Worm (Caenorhabditis elegans) whole organism, L4 larva: Measurements from ENCODE around the gene arrd-24.

ENCODE experiments used
- D1046.2 ChIP-seq: fragments of 200-800 bp; sonication (Bioruptor generic); IDR thresholded peaks from 2 replicates; pipeline ENCODE4 v1.3.6; 2022; ENCODE audit warnings: missing genetic modification characterization, missing compliant biosample characterization
- F37D6.2 ChIP-seq: sonication (generic microtip); optimal IDR thresholded peaks from 2 replicates; lab custom pipeline; 2016; ENCODE audit warnings: mild to moderate bottlenecking, missing genetic modification characterization, missing compliant biosample characterization
- F49E8.2 ChIP-seq: sonication (generic microtip); optimal IDR thresholded peaks from 2 replicates; lab custom pipeline; 2016; ENCODE audit warnings: missing compliant biosample characterization, mild to moderate bottlenecking, missing genetic modification characterization, borderline replicate concordance
- T20F7.1 ChIP-seq: fragments of 200-800 bp; sonication (Bioruptor generic); optimal IDR thresholded peaks from 2 replicates; lab custom pipeline; 2018; ENCODE audit warnings: mild to moderate bottlenecking, missing genetic modification characterization, missing compliant biosample characterization
- Y105C5A.15 ChIP-seq: fragments of 200-800 bp; sonication (Bioruptor generic); IDR thresholded peaks from 2 replicates; pipeline ENCODE4 v1.3.6; 2022; ENCODE audit warnings: missing genetic modification characterization, missing compliant biosample characterization
- Y48G9A.11 ChIP-seq: fragments of 200-800 bp; sonication (Bioruptor generic); IDR thresholded peaks from 2 replicates; pipeline ENCODE4 v1.3.6; 2022; ENCODE audit warnings: missing genetic modification reagents, missing genetic modification characterization, missing compliant biosample characterization
- ZK546.5 ChIP-seq, 2 experiments: sonication (generic microtip); optimal IDR thresholded peaks; 2 replicates each; lab custom pipeline; 2017; ENCODE audit warnings: missing biosample characterization in 2 of 2, missing genetic modification characterization in 2 of 2
- aha-1 ChIP-seq: fragments of 150-350 bp; peaks from one replicate; lab custom pipeline; 2014; ENCODE audit warnings: missing biosample characterization, missing genetic modification characterization
- aly-2 ChIP-seq: sonication (generic microtip); optimal IDR thresholded peaks from 2 replicates; lab custom pipeline; 2018; ENCODE audit warnings: missing biosample characterization, missing genetic modification characterization
- ama-1 ChIP-seq: fragments of 150-350 bp; optimal IDR thresholded peaks from 2 replicates; lab custom pipeline; 2014; ENCODE audit warnings: inconsistent platforms, mixed read lengths
- ceh-28 ChIP-seq: fragments of 150-350 bp; optimal IDR thresholded peaks from 2 replicates; lab custom pipeline; 2014; ENCODE audit warnings: missing biosample characterization, missing genetic modification reagents, missing genetic modification characterization
- ceh-44 ChIP-seq: fragments of 200-800 bp; sonication (Bioruptor generic); IDR thresholded peaks from 2 replicates; pipeline ENCODE4 v1.3.6; 2022; ENCODE audit warnings: missing genetic modification reagents, missing genetic modification characterization, missing compliant biosample characterization
- ceh-62 ChIP-seq: sonication (generic microtip); optimal IDR thresholded peaks from 2 replicates; lab custom pipeline; 2017; ENCODE audit warnings: missing biosample characterization, missing genetic modification characterization
- ces-1 ChIP-seq: fragments of 150-350 bp; sonication (generic microtip); optimal IDR thresholded peaks from 4 replicates; lab custom pipeline; 2014; ENCODE audit warnings: missing biosample characterization, missing genetic modification reagents, missing genetic modification characterization
- daf-12 ChIP-seq: fragments of 150-350 bp; optimal IDR thresholded peaks from 2 replicates; lab custom pipeline; 2014; ENCODE audit warnings: missing biosample characterization, missing genetic modification reagents, missing genetic modification characterization
- dmd-8 ChIP-seq: fragments of 200-800 bp; sonication (Bioruptor generic); IDR thresholded peaks from 2 replicates; pipeline ENCODE4 v1.3.6; 2022; ENCODE audit warnings: missing genetic modification characterization, missing compliant biosample characterization
- dpl-1 ChIP-seq: fragments of 150-350 bp; optimal IDR thresholded peaks from 2 replicates; lab custom pipeline; 2014; ENCODE audit warnings: missing biosample characterization, missing genetic modification reagents, missing genetic modification characterization
- egl-27 ChIP-seq: sonication (generic microtip); optimal IDR thresholded peaks from 3 replicates; lab custom pipeline; 2017; ENCODE audit warnings: missing biosample characterization, missing genetic modification reagents, missing genetic modification characterization
- fkh-10 ChIP-seq: fragments of 150-350 bp; optimal IDR thresholded peaks from 2 replicates; lab custom pipeline; 2014; ENCODE audit warnings: missing biosample characterization, missing genetic modification reagents, missing genetic modification characterization
- fos-1 ChIP-seq: fragments of 150-350 bp; optimal IDR thresholded peaks from 2 replicates; lab custom pipeline; 2014; ENCODE audit warnings: missing biosample characterization, missing genetic modification characterization
- hlh-30 ChIP-seq: sonication (generic microtip); optimal IDR thresholded peaks from 2 replicates; lab custom pipeline; 2017; ENCODE audit warnings: antibody characterized with exemption, mild to moderate bottlenecking, missing genetic modification characterization, missing compliant biosample characterization; ENCODE audit not compliant: insufficient read depth
- jun-1 ChIP-seq: fragments of 150-350 bp; optimal IDR thresholded peaks from 2 replicates; lab custom pipeline; 2014; ENCODE audit warnings: missing biosample characterization, missing genetic modification reagents, missing genetic modification characterization
- lim-7 ChIP-seq: fragments of 200-800 bp; sonication (Bioruptor generic); IDR thresholded peaks from 2 replicates; pipeline ENCODE4 v1.3.6; 2022; ENCODE audit warnings: missing genetic modification characterization, missing compliant biosample characterization
- lin-15B ChIP-seq: fragments of 150-350 bp; sonication (generic microtip); optimal IDR thresholded peaks from 3 replicates; lab custom pipeline; 2014; ENCODE audit warnings: missing biosample characterization, missing genetic modification characterization
- lin-39 ChIP-seq: fragments of 150-350 bp; optimal IDR thresholded peaks from 2 replicates; lab custom pipeline; 2014; ENCODE audit warnings: missing biosample characterization, missing genetic modification reagents, missing genetic modification characterization
- lsy-2 ChIP-seq, 2 experiments: fragments of 150-350 bp in 1 of 2; sonication (generic microtip) in 1 of 2; optimal IDR thresholded peaks; 2 replicates each; lab custom pipeline; 2014 to 2017; ENCODE audit warnings: missing biosample characterization in 2 of 2, missing genetic modification characterization in 2 of 2
- madf-5 ChIP-seq, 2 experiments: fragments of 200-800 bp; sonication (Bioruptor generic); IDR thresholded peaks; 2 replicates each; pipeline ENCODE4 v1.3.6; 2022; ENCODE audit warnings: missing compliant biosample characterization in 2 of 2, missing genetic modification characterization in 2 of 2
- mdt-29 ChIP-seq: fragments of 200-800 bp; sonication (Bioruptor generic); IDR thresholded peaks from 2 replicates; pipeline ENCODE4 v1.3.6; 2022; ENCODE audit warnings: missing genetic modification reagents, missing genetic modification characterization, missing compliant biosample characterization
- mes-2 ChIP-seq: sonication (generic microtip); optimal IDR thresholded peaks from 2 replicates; lab custom pipeline; 2016; ENCODE audit warnings: missing genotype, mild to moderate bottlenecking, missing genetic modification characterization, missing compliant biosample characterization; ENCODE audit not compliant: poor library complexity, severe bottlenecking
- nhr-102 ChIP-seq: sonication (generic microtip); optimal IDR thresholded peaks from 2 replicates; lab custom pipeline; 2016; ENCODE audit warnings: mild to moderate bottlenecking, missing genetic modification characterization, moderate library complexity, missing compliant biosample characterization
- nhr-111 ChIP-seq: fragments of 200-800 bp; sonication (Bioruptor generic); optimal IDR thresholded peaks from 2 replicates; lab custom pipeline; 2018; ENCODE audit warnings: mild to moderate bottlenecking, missing genetic modification characterization, missing compliant biosample characterization
- nhr-237 ChIP-seq: sonication (generic microtip); optimal IDR thresholded peaks from 2 replicates; lab custom pipeline; 2017; ENCODE audit warnings: missing biosample characterization, missing genetic modification characterization
- nhr-28 ChIP-seq: fragments of 150-350 bp; optimal IDR thresholded peaks from 2 replicates; lab custom pipeline; 2014; ENCODE audit warnings: missing biosample characterization, missing genetic modification characterization
- nhr-42 ChIP-seq: fragments of 200-800 bp; sonication (Bioruptor generic); IDR thresholded peaks from 2 replicates; pipeline ENCODE4 v1.3.6; 2022; ENCODE audit warnings: missing genetic modification characterization, missing compliant biosample characterization
- nhr-48 ChIP-seq: sonication (generic microtip); optimal IDR thresholded peaks from 2 replicates; lab custom pipeline; 2016; ENCODE audit warnings: mild to moderate bottlenecking, missing genetic modification characterization, missing compliant biosample characterization
- nhr-6 ChIP-seq: fragments of 150-350 bp; optimal IDR thresholded peaks from 2 replicates; lab custom pipeline; 2014; ENCODE audit warnings: missing biosample characterization, missing genetic modification characterization
- nhr-77 ChIP-seq: fragments of 150-350 bp; optimal IDR thresholded peaks from 2 replicates; lab custom pipeline; 2014; ENCODE audit warnings: missing biosample characterization, missing genetic modification characterization
- php-3 ChIP-seq: fragments of 200-800 bp; sonication (Bioruptor generic); IDR thresholded peaks from 2 replicates; pipeline ENCODE4 v1.3.6; 2022; ENCODE audit warnings: missing genetic modification reagents, missing genetic modification characterization, missing compliant biosample characterization
- pqm-1 ChIP-seq: sonication (generic microtip); optimal IDR thresholded peaks from 2 replicates; lab custom pipeline; 2017; ENCODE audit warnings: missing biosample characterization, missing genetic modification characterization
- rbr-2 ChIP-seq: sonication (generic microtip); optimal IDR thresholded peaks from 2 replicates; lab custom pipeline; 2016; ENCODE audit warnings: missing genotype, missing genetic modification characterization, missing compliant biosample characterization
- saeg-2 ChIP-seq: fragments of 200-800 bp; sonication (Bioruptor generic); IDR thresholded peaks from 2 replicates; pipeline ENCODE4 v1.3.6; 2022; ENCODE audit warnings: missing genetic modification reagents, missing genetic modification characterization, missing compliant biosample characterization
- sdz-12 ChIP-seq: fragments of 200-800 bp; sonication (Bioruptor generic); optimal IDR thresholded peaks from 2 replicates; lab custom pipeline; 2018; ENCODE audit warnings: mild to moderate bottlenecking, missing genetic modification characterization, missing compliant biosample characterization
- set-16 ChIP-seq: fragments of 200-800 bp; sonication (Bioruptor generic); IDR thresholded peaks from 2 replicates; pipeline ENCODE4 v1.3.6; 2022; ENCODE audit warnings: missing genetic modification reagents, missing genetic modification characterization, missing compliant biosample characterization
- snpc-1.2 ChIP-seq: fragments of 200-800 bp; sonication (Bioruptor generic); IDR thresholded peaks from 2 replicates; pipeline ENCODE4 v1.3.6; 2022; ENCODE audit warnings: missing genetic modification reagents, missing genetic modification characterization, missing compliant biosample characterization
- snpc-4 ChIP-seq: fragments of 150-350 bp; optimal IDR thresholded peaks from 2 replicates; lab custom pipeline; 2014; ENCODE audit warnings: missing biosample characterization, missing genetic modification characterization
- tag-97 ChIP-seq: fragments of 200-800 bp; sonication (Bioruptor generic); IDR thresholded peaks from 2 replicates; pipeline ENCODE4 v1.3.6; 2022; ENCODE audit warnings: missing genetic modification characterization, missing compliant biosample characterization
- unc-39 ChIP-seq: sonication (generic microtip); optimal IDR thresholded peaks from 2 replicates; lab custom pipeline; 2017; ENCODE audit warnings: missing biosample characterization, missing genetic modification characterization
- unc-62 ChIP-seq, 3 experiments: fragments of 150-350 bp in 1 of 3; sonication (generic microtip); optimal IDR thresholded peaks in 2 of 3; peaks in 1 of 3; 1 replicate in 1 of 3; 2 replicates in 2 of 3; lab custom pipeline; 2014 to 2017; ENCODE audit warnings: missing biosample characterization in 3 of 3, missing genetic modification characterization in 3 of 3, missing genetic modification reagents in 3 of 3, missing genotype in 1 of 3
- vab-7 ChIP-seq: fragments of 200-800 bp; sonication (Bioruptor generic); IDR thresholded peaks from 2 replicates; pipeline ENCODE4 v1.3.6; 2022; ENCODE audit warnings: missing genetic modification reagents, missing genetic modification characterization, missing compliant biosample characterization
- zfp-2 ChIP-seq: sonication (generic microtip); optimal IDR thresholded peaks from 2 replicates; lab custom pipeline; 2016; ENCODE audit warnings: mild to moderate bottlenecking, missing genetic modification characterization, missing compliant biosample characterization
- zip-11 ChIP-seq: fragments of 200-800 bp; sonication (Bioruptor generic); IDR thresholded peaks from 2 replicates; pipeline ENCODE4 v1.3.6; 2022; ENCODE audit warnings: missing genetic modification characterization, missing compliant biosample characterization
- zip-2 ChIP-seq: fragments of 150-350 bp; optimal IDR thresholded peaks from 2 replicates; lab custom pipeline; 2014; ENCODE audit warnings: missing biosample characterization, missing genetic modification characterization
- ztf-11 ChIP-seq: fragments of 150-350 bp; optimal IDR thresholded peaks from 2 replicates; lab custom pipeline; 2014; ENCODE audit warnings: missing biosample characterization, missing genetic modification characterization

arrd-24 gene

DNA sequence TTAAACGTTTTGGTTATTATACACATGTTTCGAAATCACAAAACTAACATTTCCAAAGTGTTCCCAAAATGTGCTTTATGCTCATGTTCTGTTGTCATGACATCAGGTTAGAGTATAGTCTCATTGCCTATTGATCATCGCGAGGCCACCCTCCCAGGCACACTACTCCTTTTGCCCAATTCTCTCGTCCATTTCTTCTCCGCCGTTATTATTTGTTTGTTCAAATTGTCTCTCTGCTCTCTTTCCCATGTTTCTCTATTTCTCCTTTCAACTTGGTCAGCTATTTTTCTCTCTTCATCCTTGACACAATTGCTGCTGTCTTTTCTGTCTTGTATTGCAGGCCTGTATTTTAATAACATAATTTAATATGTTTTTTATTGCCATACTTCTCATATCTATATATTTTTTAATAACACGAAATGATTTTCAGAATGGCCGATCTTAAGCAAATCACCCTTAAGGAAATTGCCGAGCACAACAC is 21.2 kb upstream of the arrd-24 start, which contains the start of gene cytb-5.1 (continued):
- no peak for TF ChIP-seq jun-1 (tag; lab: Kevin White, UChicago)
- no peak for TF ChIP-seq snpc-1.2
- TF ChIP-seq F37D6.2 (tag; lab: Kevin White, UChicago): no peak
- no peak for TF ChIP-seq daf-12 (tag; lab: Kevin White, UChicago)
- no peak for TF ChIP-seq set-16 (GFP tag; lab: Robert Waterston, UW)
- TF ChIP-seq nhr-42 (GFP tag; lab: Robert Waterston, UW): no peak
- TF ChIP-seq tag-97: no peak
- TF ChIP-seq D1046.2 (GFP tag; lab: Robert Waterston, UW): no peak
- TF ChIP-seq unc-62 (GFP tag; optimal IDR thresholded peaks at IDR 0.05 in 1 of 2; lab: Kevin White, UChicago): peak in 1 of 2 experiments; percentile 70
- no peak for TF ChIP-seq unc-62 (tag; optimal IDR thresholded peaks at IDR 0.05; lab: Kevin White, UChicago)
- no peak for TF ChIP-seq zip-11 (GFP tag; lab: Robert Waterston, UW)
- TF ChIP-seq F49E8.2 (tag; lab: Kevin White, UChicago): no peak
- TF ChIP-seq ceh-28 (tag; lab: Kevin White, UChicago): no peak
- TF ChIP-seq Y48G9A.11 (GFP tag; lab: Robert Waterston, UW): no peak
- peak; percentile 84 for TF ChIP-seq nhr-102 (tag; lab: Kevin White, UChicago)
- TF ChIP-seq dmd-8 (GFP tag; lab: Robert Waterston, UW): no peak
- TF ChIP-seq aly-2 (tag; lab: Kevin White, UChicago): no peak
- TF ChIP-seq lsy-2 (tag; optimal IDR thresholded peaks at IDR 0.05; lab: Kevin White, UChicago): peak; percentile 5 to 58
- TF ChIP-seq zfp-2 (tag; lab: Kevin White, UChicago): no peak
- no peak for TF ChIP-seq ama-1 (lab: Kevin White, UChicago)
- TF ChIP-seq fkh-10 (GFP tag; lab: Kevin White, UChicago): no peak
- peak; percentile 16 for TF ChIP-seq rbr-2 (tag; lab: Kevin White, UChicago)
- TF ChIP-seq unc-39 (tag; lab: Kevin White, UChicago): no peak
- TF ChIP-seq lin-39: no peak
- TF ChIP-seq nhr-111 (GFP tag; lab: Kevin White, UChicago): no peak
- TF ChIP-seq nhr-237 (tag; lab: Kevin White, UChicago): no peak
- TF ChIP-seq vab-7 (GFP tag; lab: Robert Waterston, UW): no peak
- no peak for TF ChIP-seq T20F7.1 (GFP tag; lab: Kevin White, UChicago)
- no peak for TF ChIP-seq egl-27 (tag; lab: Kevin White, UChicago)
- TF ChIP-seq nhr-6 (tag; lab: Kevin White, UChicago): peak; percentile 67
- TF ChIP-seq mdt-29 (GFP tag; lab: Robert Waterston, UW): no peak
- TF ChIP-seq snpc-4 (tag; lab: Kevin White, UChicago): no peak
- no peak for TF ChIP-seq zip-2
- no peak for TF ChIP-seq madf-5 (GFP tag; IDR thresholded peaks at IDR 0.05; lab: Robert Waterston, UW)
- TF ChIP-seq dpl-1 (GFP tag; lab: Kevin White, UChicago): no peak
- no peak for TF ChIP-seq ztf-11 (tag; lab: Kevin White, UChicago)
- TF ChIP-seq fos-1 (tag; lab: Kevin White, UChicago): no peak
- TF ChIP-seq lim-7 (GFP tag; lab: Robert Waterston, UW): no peak
- TF ChIP-seq nhr-48 (tag; lab: Kevin White, UChicago): peak; percentile 34
- TF ChIP-seq ZK546.5 (tag; optimal IDR thresholded peaks at IDR 0.05; lab: Kevin White, UChicago): no peak
- peak; percentile 69 for TF ChIP-seq pqm-1 (tag; lab: Kevin White, UChicago)
- TF ChIP-seq nhr-77 (tag; lab: Kevin White, UChicago): peak; percentile 36
- no peak for TF ChIP-seq sdz-12
- peak; percentile 94 for TF ChIP-seq nhr-28 (tag; lab: Kevin White, UChicago)
- no peak for TF ChIP-seq saeg-2
- peak; percentile 39 for TF ChIP-seq aha-1 (tag; lab: Kevin White, UChicago)
- no peak for TF ChIP-seq lin-15B (tag; lab: Kevin White, UChicago)
- TF ChIP-seq ceh-62 (tag; lab: Kevin White, UChicago): no peak
- TF ChIP-seq php-3 (GFP tag; lab: Robert Waterston, UW): 0 out of 2 replicates have a peak, but pooled peaks have one; percentile 18
- TF ChIP-seq ceh-44 (GFP tag; lab: Robert Waterston, UW): no peak
- no peak for TF ChIP-seq ces-1 (GFP tag; lab: Kevin White, UChicago)
- peak; percentile 71 for TF ChIP-seq hlh-30
- peak; percentile 30 for TF ChIP-seq mes-2 (tag; lab: Kevin White, UChicago)
- TF ChIP-seq Y105C5A.15: no peak
